Fruit fly (Drosophila melanogaster) whole organism, embryonic: ENCODE measurements around the gene DPCoAC.

Experiments
- ATbp ChIP-seq: fragments of 200-800 bp; sonication (Bioruptor generic); optimal IDR thresholded peaks from 2 replicates; lab custom pipeline; 2017; ENCODE audit warnings: missing biosample characterization, mild to moderate bottlenecking, missing genetic modification characterization, missing genetic modification reagents
- Antp ChIP-seq: fragments of 200-800 bp; sonication (Bioruptor generic); optimal IDR thresholded peaks from 3 replicates; lab custom pipeline; 2016; ENCODE audit warnings: missing biosample characterization, missing genetic modification characterization
- Awh ChIP-seq: fragments of 200-800 bp; sonication (Bioruptor generic); IDR thresholded peaks from 2 replicates; pipeline ENCODE4, ENCODE4 v1.3.6; 2022; ENCODE audit warnings: missing biosample characterization, missing genetic modification characterization
- Bteb2 ChIP-seq: fragments of 200-800 bp; sonication (Bioruptor generic); optimal IDR thresholded peaks from 2 replicates; lab custom pipeline; 2016; ENCODE audit warnings: missing biosample characterization, missing genetic modification characterization
- CG11695 ChIP-seq: fragments of 200-800 bp; sonication (Bioruptor generic); IDR thresholded peaks from 3 replicates; pipeline ENCODE4 v1.3.6; 2022; ENCODE audit warnings: missing biosample characterization, missing genetic modification characterization
- CG11723 ChIP-seq: fragments of 200-800 bp; sonication (Bioruptor generic); optimal IDR thresholded peaks from 2 replicates; lab custom pipeline; 2017; ENCODE audit warnings: missing biosample characterization, mild to moderate bottlenecking, missing genetic modification characterization
- CG12219 ChIP-seq: fragments of 200-800 bp; sonication (Bioruptor generic); optimal IDR thresholded peaks from 3 replicates; lab custom pipeline; 2018; ENCODE audit warnings: missing biosample characterization, mild to moderate bottlenecking, missing genetic modification characterization
- CG13296 ChIP-seq: fragments of 200-800 bp; sonication (Bioruptor generic); optimal IDR thresholded peaks from 3 replicates; lab custom pipeline; 2018; ENCODE audit warnings: missing biosample characterization, mild to moderate bottlenecking, missing genetic modification characterization
- CG15269 ChIP-seq: fragments of 200-800 bp; sonication (Bioruptor generic); optimal IDR thresholded peaks from 2 replicates; lab custom pipeline; 2018; ENCODE audit warnings: missing biosample characterization, mild to moderate bottlenecking, missing genetic modification characterization, moderate library complexity
- CG15514 ChIP-seq: fragments of 200-800 bp; sonication (Bioruptor generic); optimal IDR thresholded peaks from 3 replicates; lab custom pipeline; 2017; ENCODE audit warnings: missing biosample characterization, missing genetic modification characterization, mild to moderate bottlenecking, moderate library complexity, missing genetic modification reagents
- CG1602 ChIP-seq: fragments of 200-800 bp; sonication (Bioruptor generic); optimal IDR thresholded peaks from 3 replicates; lab custom pipeline; 2016; ENCODE audit warnings: missing biosample characterization, missing genetic modification characterization
- CG17385 ChIP-seq: fragments of 200-800 bp; sonication (Bioruptor generic); optimal IDR thresholded peaks from 3 replicates; lab custom pipeline; 2018; ENCODE audit warnings: missing biosample characterization, mild to moderate bottlenecking, missing genetic modification characterization
- CG32772 ChIP-seq: fragments of 200-800 bp; sonication (Bioruptor generic); IDR thresholded peaks from 2 replicates; pipeline ENCODE4 v1.3.6; 2022; ENCODE audit warnings: missing biosample characterization, missing genetic modification characterization
- CG4282 ChIP-seq: fragments of 200-800 bp; sonication (Bioruptor generic); optimal IDR thresholded peaks from 2 replicates; lab custom pipeline; 2016; ENCODE audit warnings: missing biosample characterization, missing genetic modification characterization
- CG4328 ChIP-seq: fragments of 200-800 bp; sonication (Bioruptor generic); optimal IDR thresholded peaks from 3 replicates; lab custom pipeline; 2017; ENCODE audit warnings: missing biosample characterization, missing genetic modification reagents, missing genetic modification characterization
- CG4424 ChIP-seq: fragments of 200-800 bp; sonication (Bioruptor generic); optimal IDR thresholded peaks from 3 replicates; lab custom pipeline; 2016; ENCODE audit warnings: missing biosample characterization, missing genetic modification characterization
- CG6813 ChIP-seq: fragments of 200-800 bp; sonication (Bioruptor generic); optimal IDR thresholded peaks from 2 replicates; lab custom pipeline; 2017; ENCODE audit warnings: missing biosample characterization, missing genetic modification characterization, mild to moderate bottlenecking, moderate library complexity, missing genetic modification reagents
- CG7745 ChIP-seq: fragments of 200-800 bp; sonication (Bioruptor generic); optimal IDR thresholded peaks from 2 replicates; lab custom pipeline; 2018; ENCODE audit warnings: missing biosample characterization, mild to moderate bottlenecking, missing genetic modification characterization, moderate library complexity
- CG9817 ChIP-seq: fragments of 200-800 bp; sonication (Bioruptor generic); optimal IDR thresholded peaks from 2 replicates; lab custom pipeline; 2018; ENCODE audit warnings: missing biosample characterization, mild to moderate bottlenecking, missing genetic modification characterization, moderate library complexity
- Fer3 ChIP-seq: fragments of 200-800 bp; sonication (Bioruptor generic); optimal IDR thresholded peaks from 2 replicates; lab custom pipeline; 2018; ENCODE audit warnings: missing biosample characterization, mild to moderate bottlenecking, missing genetic modification characterization, moderate library complexity
- Hmx ChIP-seq: fragments of 200-800 bp; sonication (Bioruptor generic); optimal IDR thresholded peaks from 2 replicates; lab custom pipeline; 2016; ENCODE audit warnings: missing biosample characterization, missing genetic modification characterization
- Hr3 ChIP-seq: fragments of 200-800 bp; sonication (Bioruptor generic); optimal IDR thresholded peaks from 3 replicates; lab custom pipeline; 2016; ENCODE audit warnings: missing biosample characterization, missing genetic modification characterization
- Jarid2 ChIP-seq: fragments of 200-800 bp; sonication (Bioruptor generic); optimal IDR thresholded peaks from 3 replicates; lab custom pipeline; 2017; ENCODE audit warnings: mild to moderate bottlenecking, missing biosample characterization, missing genetic modification reagents, missing genetic modification characterization
- MESR4 ChIP-seq: fragments of 200-800 bp; sonication (Bioruptor generic); optimal IDR thresholded peaks from 2 replicates; lab custom pipeline; 2018; ENCODE audit warnings: missing biosample characterization, mild to moderate bottlenecking, missing genetic modification characterization, moderate library complexity
- Mrtf ChIP-seq: fragments of 200-800 bp; sonication (Bioruptor generic); IDR thresholded peaks from 3 replicates; pipeline ENCODE4 v1.3.6; 2022; ENCODE audit warnings: missing biosample characterization, missing genetic modification characterization
- NC2β ChIP-seq: fragments of 200-800 bp; sonication (Bioruptor generic); optimal IDR thresholded peaks from 2 replicates; lab custom pipeline; 2016; ENCODE audit warnings: missing biosample characterization, missing genetic modification characterization
- Optix ChIP-seq: fragments of 200-800 bp; sonication (Bioruptor generic); IDR thresholded peaks from 3 replicates; pipeline ENCODE4 v1.3.6; 2022; ENCODE audit warnings: missing biosample characterization, missing genetic modification characterization
- Ravus ChIP-seq: fragments of 200-800 bp; sonication (Bioruptor generic); IDR thresholded peaks from 2 replicates; pipeline ENCODE4 v1.3.6; 2022; ENCODE audit warnings: missing biosample characterization, missing genetic modification characterization
- Trl ChIP-seq, 3 experiments: fragments of >200 bp in 2 of 3; fragments of 200-800 bp in 1 of 3; sonication (Bioruptor generic) in 1 of 3; optimal IDR thresholded peaks; 2 replicates in 1 of 3; 3 replicates in 2 of 3; lab custom pipeline; 2016 to 2017; ENCODE audit warnings: missing biosample characterization in 1 of 3, missing genetic modification characterization in 1 of 3
- Xrp1 ChIP-seq: fragments of 200-800 bp; sonication (Bioruptor generic); IDR thresholded peaks from 2 replicates; pipeline ENCODE4 v1.3.6; 2022; ENCODE audit warnings: missing biosample characterization, missing genetic modification characterization
- abd-A ChIP-seq: fragments of 200-800 bp; sonication (Bioruptor generic); optimal IDR thresholded peaks from 3 replicates; lab custom pipeline; 2019; ENCODE audit warnings: missing biosample characterization, mild to moderate bottlenecking, missing genetic modification characterization, moderate library complexity
- ase ChIP-seq: fragments of 200-800 bp; sonication (Bioruptor generic); IDR thresholded peaks from 3 replicates; pipeline ENCODE4 v1.3.6; 2022; ENCODE audit warnings: missing biosample characterization, missing genetic modification characterization
- crol ChIP-seq: fragments of 200-800 bp; sonication (Bioruptor generic); IDR thresholded peaks from 2 replicates; pipeline ENCODE4 v1.3.6; 2022; ENCODE audit warnings: missing biosample characterization, missing genetic modification characterization
- danr ChIP-seq: fragments of 200-800 bp; sonication (Bioruptor generic); IDR thresholded peaks from 2 replicates; pipeline ENCODE4 v1.3.6; 2022; ENCODE audit warnings: missing biosample characterization, missing genetic modification characterization
- esg ChIP-seq: fragments of 200-800 bp; sonication (Bioruptor generic); conservative IDR thresholded peaks from 2 replicates; pipeline ENCODE4 v1.3.6; 2022; ENCODE audit warnings: missing biosample characterization, missing genetic modification characterization
- eyg ChIP-seq: fragments of 200-800 bp; sonication (Bioruptor generic); optimal IDR thresholded peaks from 3 replicates; lab custom pipeline; 2016; ENCODE audit warnings: missing biosample characterization, missing genetic modification characterization
- fru ChIP-seq: fragments of >200 bp; optimal IDR thresholded peaks from 2 replicates; lab custom pipeline; 2017
- ftz-f1 ChIP-seq: fragments of 200-800 bp; sonication (Bioruptor generic); optimal IDR thresholded peaks from 2 replicates; lab custom pipeline; 2016; ENCODE audit warnings: missing biosample characterization, missing genetic modification characterization
- gcm ChIP-seq: fragments of 200-800 bp; sonication (Bioruptor generic); optimal IDR thresholded peaks from 2 replicates; lab custom pipeline; 2019; ENCODE audit warnings: missing biosample characterization, mild to moderate bottlenecking, missing genetic modification characterization, moderate library complexity
- gfzf ChIP-seq: fragments of 200-800 bp; sonication (Bioruptor generic); optimal IDR thresholded peaks from 2 replicates; lab custom pipeline; 2016; ENCODE audit warnings: missing biosample characterization, mild to moderate bottlenecking, missing genetic modification characterization, moderate library complexity
- hkb ChIP-seq, 2 experiments: fragments of 200-800 bp in 1 of 2; fragments of >200 bp in 1 of 2; sonication (Bioruptor generic) in 1 of 2; IDR thresholded peaks in 1 of 2; optimal IDR thresholded peaks in 1 of 2; 2 replicates each; pipeline versions ENCODE4 v1.3.6 to Lab custom; 2017 to 2022; ENCODE audit warnings: missing biosample characterization in 1 of 2, missing genetic modification characterization in 1 of 2
- inv ChIP-seq: fragments of 200-800 bp; sonication (Bioruptor generic); IDR thresholded peaks from 2 replicates; pipeline ENCODE4 v1.3.6; 2022; ENCODE audit warnings: missing biosample characterization, missing genetic modification characterization; ENCODE audit not compliant: partially characterized antibody
- jigr1 ChIP-seq: fragments of 200-800 bp; sonication (Bioruptor generic); IDR thresholded peaks from 3 replicates; pipeline ENCODE4 v1.3.6; 2022; ENCODE audit warnings: missing biosample characterization, missing genetic modification characterization
- kah ChIP-seq: fragments of 200-800 bp; sonication (Bioruptor generic); optimal IDR thresholded peaks from 2 replicates; lab custom pipeline; 2018; ENCODE audit warnings: missing biosample characterization, mild to moderate bottlenecking, missing genetic modification characterization
- mirr ChIP-seq: fragments of 200-800 bp; sonication (Bioruptor generic); optimal IDR thresholded peaks from 3 replicates; lab custom pipeline; 2018; ENCODE audit warnings: missing biosample characterization, mild to moderate bottlenecking, missing genetic modification characterization
- nau ChIP-seq: fragments of 200-800 bp; sonication (Bioruptor generic); optimal IDR thresholded peaks from 3 replicates; lab custom pipeline; 2017; ENCODE audit warnings: missing biosample characterization, mild to moderate bottlenecking, missing genetic modification characterization, missing genetic modification reagents
- pita ChIP-seq: fragments of 200-800 bp; sonication (Bioruptor generic); optimal IDR thresholded peaks from 2 replicates; lab custom pipeline; 2017; ENCODE audit warnings: missing biosample characterization, mild to moderate bottlenecking, missing genetic modification characterization
- sc ChIP-seq, 3 experiments: fragments of >200 bp in 2 of 3; fragments of 200-800 bp in 1 of 3; sonication (Bioruptor generic) in 1 of 3; optimal IDR thresholded peaks; 2 replicates in 2 of 3; 3 replicates in 1 of 3; lab custom pipeline; 2017; ENCODE audit warnings: mild to moderate bottlenecking in 1 of 3, missing biosample characterization in 1 of 3, missing genetic modification characterization in 1 of 3, missing genetic modification reagents in 1 of 3
- trh ChIP-seq: fragments of 200-800 bp; sonication (Bioruptor generic); optimal IDR thresholded peaks from 2 replicates; lab custom pipeline; 2016; ENCODE audit warnings: missing biosample characterization, missing genetic modification characterization
- vvl ChIP-seq: fragments of 200-800 bp; sonication (Bioruptor generic); IDR thresholded peaks from 2 replicates; pipeline ENCODE4 v1.3.6; 2022; ENCODE audit warnings: missing biosample characterization, missing genetic modification characterization

The DPCoAC gene

dm6 chr3R:20551487-20552079 lies 5.9 kb downstream of the DPCoAC start (continued):
- peak; percentile 16 for TF ChIP-seq abd-A
- TF ChIP-seq Jarid2, result no peak
- no peak for TF ChIP-seq hkb (optimal IDR thresholded peaks at IDR 0.05; lab: Kevin White, UChicago)
- no peak for TF ChIP-seq hkb (GFP tag; IDR thresholded peaks at IDR 0.05; lab: Robert Waterston, UW)
- TF ChIP-seq crol (GFP tag; lab: Robert Waterston, UW), result no peak
- peak; percentile 24 for TF ChIP-seq CG17385 (GFP tag; lab: Kevin White, UChicago)
- TF ChIP-seq MESR4 (GFP tag; lab: Kevin White, UChicago), result peak; percentile 24
- no peak for TF ChIP-seq CG4282 (GFP tag; lab: Kevin White, UChicago)
- no peak for TF ChIP-seq fru (lab: Kevin White, UChicago)
- TF ChIP-seq CG11695 (GFP tag; lab: Robert Waterston, UW), result no peak
- TF ChIP-seq sc (optimal IDR thresholded peaks at IDR 0.05; lab: Kevin White, UChicago), result no peak
- TF ChIP-seq sc (GFP tag; optimal IDR thresholded peaks at IDR 0.05; lab: Kevin White, UChicago), result no peak
- no peak for TF ChIP-seq CG11723 (GFP tag; lab: Kevin White, UChicago)
- TF ChIP-seq jigr1, result no peak
- TF ChIP-seq ftz-f1 (GFP tag; lab: Kevin White, UChicago), result peak; percentile 8
- TF ChIP-seq eyg (GFP tag; lab: Kevin White, UChicago), result peak; percentile 10
- TF ChIP-seq NC2β (GFP tag; lab: Kevin White, UChicago), result no peak
- TF ChIP-seq CG32772, result no peak
- TF ChIP-seq Bteb2 (GFP tag; lab: Kevin White, UChicago), result no peak
- TF ChIP-seq CG7745, result no peak
- TF ChIP-seq Hmx, result no peak
- TF ChIP-seq kah (GFP tag; lab: Kevin White, UChicago), result no peak
- no peak for TF ChIP-seq ATbp
- no peak for TF ChIP-seq CG4424 (GFP tag; lab: Kevin White, UChicago)
- TF ChIP-seq Trl (optimal IDR thresholded peaks at IDR 0.05; lab: Kevin White, UChicago), result no peak
- no peak for TF ChIP-seq Trl (GFP tag; optimal IDR thresholded peaks at IDR 0.05; lab: Kevin White, UChicago)
- no peak for TF ChIP-seq gfzf
- no peak for TF ChIP-seq CG12219 (GFP tag; lab: Kevin White, UChicago)
- peak; percentile 8 for TF ChIP-seq CG4328 (GFP tag; lab: Kevin White, UChicago)
- TF ChIP-seq mirr, result peak; percentile 42
- TF ChIP-seq CG1602 (GFP tag; lab: Kevin White, UChicago), result no peak
- TF ChIP-seq CG15514 (GFP tag; lab: Kevin White, UChicago), result peak; percentile 21
- TF ChIP-seq Hr3 (GFP tag; lab: Kevin White, UChicago), result no peak
- no peak for TF ChIP-seq inv (GFP tag; lab: Robert Waterston, UW)
- no peak for TF ChIP-seq vvl (GFP tag; lab: Robert Waterston, UW)
- TF ChIP-seq ase, result no peak
- no peak for TF ChIP-seq danr (GFP tag; lab: Robert Waterston, UW)
- no peak for TF ChIP-seq Xrp1 (GFP tag; lab: Robert Waterston, UW)
- no peak for TF ChIP-seq Ravus (GFP tag; lab: Robert Waterston, UW)
- TF ChIP-seq Mrtf (GFP tag; lab: Robert Waterston, UW), result no peak
- TF ChIP-seq esg (GFP tag; lab: Robert Waterston, UW), result no peak
- no peak for TF ChIP-seq nau (GFP tag; lab: Kevin White, UChicago)
- no peak for TF ChIP-seq Awh
- no peak for TF ChIP-seq Antp (GFP tag; lab: Kevin White, UChicago)
- TF ChIP-seq Fer3 (tag; lab: Kevin White, UChicago), result no peak
- TF ChIP-seq gcm (GFP tag; lab: Kevin White, UChicago), result no peak
- TF ChIP-seq CG15269 (tag; lab: Kevin White, UChicago), result no peak
- TF ChIP-seq CG13296 (GFP tag; lab: Kevin White, UChicago), result no peak
- no peak for TF ChIP-seq CG9817 (tag; lab: Kevin White, UChicago)
- peak; percentile 35 for TF ChIP-seq pita
- no peak for TF ChIP-seq trh (GFP tag; lab: Kevin White, UChicago)
- no peak for TF ChIP-seq Optix (GFP tag; lab: Robert Waterston, UW)
- TF ChIP-seq CG6813, result no peak
